Fruit fly (Drosophila melanogaster) S2 (cell line): ENCODE measurements around the gene PGS1.

ENCODE experiments used
- CG8478 ChIP-seq: fragments of >200 bp; optimal IDR thresholded peaks from 2 replicates; lab custom pipeline; 2018
- CTCF ChIP-seq, 2 experiments: fragments of >200 bp; optimal IDR thresholded peaks; 2 replicates each; lab custom pipeline; 2018

dm6 chr3R:18788365-18789147 lies 42.7 kb upstream of the PGS1 start:
- no peak for TF ChIP-seq CTCF (optimal IDR thresholded peaks at IDR 0.05; lab: Kevin White, UChicago)
- TF ChIP-seq CG8478 (lab: Kevin White, UChicago): no peak
